Fruit fly (Drosophila melanogaster): ENCODE data around the gene dbe.
A peak's percentile ranks its signal among the peaks of the same experiment; 100 is the strongest.

- TF ChIP-seq D1 (tag; optimal IDR thresholded peaks at IDR 0.05) (no peak), CG10348 (GFP tag; IDR thresholded peaks at IDR 0.05) (no peak), Ets98B (GFP tag; IDR thresholded peaks at IDR 0.05) (peak; percentile 45), EcR (GFP tag; optimal IDR thresholded peaks at IDR 0.05) (no peak)
Measured at dm6 chr2L:856690-857488, 12.8 kb downstream of the dbe start.

All from whole organism, pupa.